Fruit fly (Drosophila melanogaster) whole organism, embryonic: ENCODE data around the gene meep.

Experiments used
- CG10366 ChIP-seq: fragments of 200-800 bp; sonication (Bioruptor generic); IDR thresholded peaks from 2 replicates; pipeline ENCODE4 v1.3.6; 2022; ENCODE audit warnings: missing biosample characterization, missing genetic modification characterization
- CG10462 ChIP-seq: fragments of 200-800 bp; sonication (Bioruptor generic); optimal IDR thresholded peaks from 2 replicates; lab custom pipeline; 2016; ENCODE audit warnings: missing biosample characterization, missing genetic modification characterization
- CG10543 ChIP-seq: fragments of 200-800 bp; sonication (Bioruptor generic); optimal IDR thresholded peaks from 3 replicates; lab custom pipeline; 2017; ENCODE audit warnings: missing biosample characterization, mild to moderate bottlenecking, missing genetic modification characterization, moderate library complexity
- CG11093 ChIP-seq: fragments of 200-800 bp; sonication (Bioruptor generic); IDR thresholded peaks from 3 replicates; pipeline ENCODE4 v1.3.6; 2022; ENCODE audit warnings: missing biosample characterization, missing genetic modification characterization
- CG11456 ChIP-seq: fragments of 200-800 bp; sonication (Bioruptor generic); IDR thresholded peaks from 3 replicates; pipeline ENCODE4 v1.3.6; 2022; ENCODE audit warnings: missing biosample characterization, missing genetic modification characterization
- CG15696 ChIP-seq: fragments of 200-800 bp; sonication (Bioruptor generic); optimal IDR thresholded peaks from 2 replicates; lab custom pipeline; 2019; ENCODE audit warnings: missing biosample characterization, mild to moderate bottlenecking, missing genetic modification characterization, moderate library complexity
- CG16863 ChIP-seq: fragments of 200-800 bp; sonication (Bioruptor generic); optimal IDR thresholded peaks from 3 replicates; lab custom pipeline; 2016; ENCODE audit warnings: missing biosample characterization, missing genetic modification characterization
- CG31365 ChIP-seq: fragments of 200-800 bp; sonication (Bioruptor generic); optimal IDR thresholded peaks from 2 replicates; lab custom pipeline; 2018; ENCODE audit warnings: missing biosample characterization, mild to moderate bottlenecking, missing genetic modification characterization
- CG3163 ChIP-seq: fragments of 200-800 bp; sonication (Bioruptor generic); optimal IDR thresholded peaks from 3 replicates; lab custom pipeline; 2016; ENCODE audit warnings: missing biosample characterization, missing genetic modification characterization
- CG7839 ChIP-seq: fragments of 200-800 bp; sonication (Bioruptor generic); optimal IDR thresholded peaks from 3 replicates; lab custom pipeline; 2018; ENCODE audit warnings: missing biosample characterization, mild to moderate bottlenecking, missing genetic modification characterization, moderate library complexity
- CG8089 ChIP-seq: fragments of 200-800 bp; sonication (Bioruptor generic); optimal IDR thresholded peaks from 3 replicates; lab custom pipeline; 2016; ENCODE audit warnings: missing biosample characterization, missing genetic modification characterization
- CG8388 ChIP-seq: fragments of 200-800 bp; sonication (Bioruptor generic); optimal IDR thresholded peaks from 2 replicates; lab custom pipeline; 2019; ENCODE audit warnings: missing biosample characterization, mild to moderate bottlenecking, missing genetic modification characterization, moderate library complexity
- CHES-1-like ChIP-seq: fragments of 200-800 bp; sonication (Bioruptor generic); optimal IDR thresholded peaks from 2 replicates; lab custom pipeline; 2016; ENCODE audit warnings: missing biosample characterization, missing genetic modification characterization
- Doc3 ChIP-seq: fragments of 200-800 bp; sonication (Bioruptor generic); IDR thresholded peaks from 3 replicates; pipeline ENCODE4 v1.3.6; 2022; ENCODE audit warnings: missing biosample characterization, missing genetic modification characterization; ENCODE audit not compliant: partially characterized antibody
- Dref ChIP-seq: fragments of 200-800 bp; sonication (Bioruptor generic); IDR thresholded peaks from 2 replicates; pipeline ENCODE4 v1.3.6; 2022; ENCODE audit warnings: missing biosample characterization, missing genetic modification characterization
- E2f1 ChIP-seq: fragments of 200-800 bp; sonication (Bioruptor generic); IDR thresholded peaks from 2 replicates; pipeline ENCODE4 v1.3.6; 2022; ENCODE audit warnings: missing biosample characterization, missing genetic modification characterization
- Elba2 ChIP-seq: fragments of 200-800 bp; sonication (Bioruptor generic); optimal IDR thresholded peaks from 3 replicates; lab custom pipeline; 2016; ENCODE audit warnings: missing biosample characterization, missing genetic modification characterization
- Ets97D ChIP-seq: fragments of 200-800 bp; sonication (Bioruptor generic); optimal IDR thresholded peaks from 3 replicates; lab custom pipeline; 2016; ENCODE audit warnings: missing biosample characterization, missing genetic modification characterization
- HmgZ ChIP-seq: fragments of 200-800 bp; sonication (Bioruptor generic); optimal IDR thresholded peaks from 2 replicates; lab custom pipeline; 2018; ENCODE audit warnings: missing biosample characterization, mild to moderate bottlenecking, missing genetic modification characterization
- Hr78 ChIP-seq, 2 experiments: fragments of 200-800 bp in 1 of 2; fragments of >200 bp in 1 of 2; sonication (Bioruptor generic) in 1 of 2; optimal IDR thresholded peaks; 2 replicates each; lab custom pipeline; 2017 to 2019; ENCODE audit warnings: missing biosample characterization in 2 of 2, missing genetic modification characterization in 2 of 2, mild to moderate bottlenecking in 1 of 2, moderate library complexity in 1 of 2
- MTF-1 ChIP-seq: fragments of 200-800 bp; sonication (Bioruptor generic); optimal IDR thresholded peaks from 2 replicates; lab custom pipeline; 2018; ENCODE audit warnings: missing biosample characterization, mild to moderate bottlenecking, missing genetic modification characterization, borderline replicate concordance
- Med ChIP-seq: fragments of 200-800 bp; sonication (Bioruptor generic); peaks from one replicate; lab custom pipeline; 2016; ENCODE audit warnings: missing biosample characterization, missing genetic modification characterization, mild to moderate bottlenecking, inconsistent platforms, moderate library complexity
- Mrtf ChIP-seq: fragments of 200-800 bp; sonication (Bioruptor generic); IDR thresholded peaks from 3 replicates; pipeline ENCODE4 v1.3.6; 2022; ENCODE audit warnings: missing biosample characterization, missing genetic modification characterization
- NC2α ChIP-seq: fragments of 200-800 bp; sonication (Bioruptor generic); optimal IDR thresholded peaks from 2 replicates; lab custom pipeline; 2016; ENCODE audit warnings: missing biosample characterization, missing genetic modification characterization
- Oaz ChIP-seq: fragments of 200-800 bp; sonication (Bioruptor generic); IDR thresholded peaks from 2 replicates; pipeline ENCODE4 v1.3.6; 2022; ENCODE audit warnings: missing biosample characterization, missing genetic modification characterization
- aop ChIP-seq: fragments of 200-800 bp; sonication (Bioruptor generic); IDR thresholded peaks from 2 replicates; pipeline ENCODE4 v1.3.6; 2022; ENCODE audit warnings: missing biosample characterization, missing genetic modification characterization
- bigmax ChIP-seq: fragments of 200-800 bp; sonication (Bioruptor generic); optimal IDR thresholded peaks from 2 replicates; lab custom pipeline; 2018; ENCODE audit warnings: missing biosample characterization, mild to moderate bottlenecking, missing genetic modification characterization
- br ChIP-seq: fragments of >200 bp; optimal IDR thresholded peaks from 2 replicates; lab custom pipeline; 2017
- chm ChIP-seq: fragments of 200-800 bp; sonication (Bioruptor generic); IDR thresholded peaks from 2 replicates; pipeline ENCODE4 v1.3.6; 2022; ENCODE audit warnings: missing biosample characterization, missing genetic modification characterization
- dmrt11E ChIP-seq: fragments of 200-800 bp; sonication (Bioruptor generic); optimal IDR thresholded peaks from 3 replicates; lab custom pipeline; 2018; ENCODE audit warnings: missing biosample characterization, mild to moderate bottlenecking, missing genetic modification characterization, moderate library complexity
- dpn ChIP-seq, 2 experiments: fragments of 200-800 bp; sonication (Bioruptor generic); optimal IDR thresholded peaks; 3 replicates each; lab custom pipeline; 2016; ENCODE audit warnings: missing biosample characterization in 2 of 2, missing genetic modification characterization in 2 of 2
- exex ChIP-seq: fragments of 200-800 bp; sonication (Bioruptor generic); optimal IDR thresholded peaks from 4 replicates; lab custom pipeline; 2018; ENCODE audit warnings: missing biosample characterization, mild to moderate bottlenecking, missing genetic modification characterization, moderate library complexity
- gcm ChIP-seq: fragments of 200-800 bp; sonication (Bioruptor generic); optimal IDR thresholded peaks from 2 replicates; lab custom pipeline; 2019; ENCODE audit warnings: missing biosample characterization, mild to moderate bottlenecking, missing genetic modification characterization, moderate library complexity
- gcm2 ChIP-seq: fragments of 200-800 bp; sonication (Bioruptor generic); optimal IDR thresholded peaks from 2 replicates; lab custom pipeline; 2016; ENCODE audit warnings: missing biosample characterization, missing genetic modification characterization
- gsb ChIP-seq: fragments of 200-800 bp; sonication (Bioruptor generic); IDR thresholded peaks from 2 replicates; pipeline ENCODE4 v1.3.6; 2022; ENCODE audit warnings: missing biosample characterization, missing genetic modification characterization
- inv ChIP-seq: fragments of 200-800 bp; sonication (Bioruptor generic); IDR thresholded peaks from 2 replicates; pipeline ENCODE4 v1.3.6; 2022; ENCODE audit warnings: missing biosample characterization, missing genetic modification characterization; ENCODE audit not compliant: partially characterized antibody
- p53 ChIP-seq: fragments of 200-800 bp; sonication (Bioruptor generic); optimal IDR thresholded peaks from 2 replicates; lab custom pipeline; 2016; ENCODE audit warnings: missing biosample characterization, missing genetic modification characterization
- pan ChIP-seq, 4 experiments: fragments of >200 bp in 3 of 4; fragments of 200-800 bp in 1 of 4; sonication (Bioruptor generic) in 1 of 4; optimal IDR thresholded peaks in 3 of 4; IDR thresholded peaks in 1 of 4; 2 replicates each; pipeline versions ENCODE4 v1.3.6 to Lab custom; 2017 to 2022; ENCODE audit warnings: missing biosample characterization in 2 of 4, missing genetic modification characterization in 2 of 4, mixed read lengths in 1 of 4
- pros ChIP-seq: fragments of 200-800 bp; sonication (Bioruptor generic); optimal IDR thresholded peaks from 3 replicates; lab custom pipeline; 2019; ENCODE audit warnings: missing biosample characterization, mild to moderate bottlenecking, missing genetic modification characterization, moderate library complexity
- shn ChIP-seq: fragments of 200-800 bp; sonication (Bioruptor generic); optimal IDR thresholded peaks from 3 replicates; lab custom pipeline; 2016; ENCODE audit warnings: missing biosample characterization, missing genetic modification characterization
- slbo ChIP-seq: fragments of 200-800 bp; sonication (Bioruptor generic); IDR thresholded peaks from 2 replicates; pipeline ENCODE4 v1.3.6; 2022; ENCODE audit warnings: missing biosample characterization, missing genetic modification characterization
- sqz ChIP-seq: fragments of 200-800 bp; sonication (Bioruptor generic); optimal IDR thresholded peaks from 3 replicates; lab custom pipeline; 2018; ENCODE audit warnings: missing biosample characterization, mild to moderate bottlenecking, missing genetic modification characterization
- trh ChIP-seq: fragments of 200-800 bp; sonication (Bioruptor generic); optimal IDR thresholded peaks from 2 replicates; lab custom pipeline; 2016; ENCODE audit warnings: missing biosample characterization, missing genetic modification characterization
- tup ChIP-seq: fragments of 200-800 bp; sonication (Bioruptor generic); optimal IDR thresholded peaks from 2 replicates; lab custom pipeline; 2016; ENCODE audit warnings: missing biosample characterization, mild to moderate bottlenecking, missing genetic modification characterization, moderate library complexity
- twi ChIP-seq: fragments of 200-800 bp; optimal IDR thresholded peaks from 2 replicates; lab custom pipeline; 2019; ENCODE audit warnings: missing biosample characterization, mild to moderate bottlenecking, missing genetic modification characterization, moderate library complexity
- tx ChIP-seq: fragments of 200-800 bp; sonication (Bioruptor generic); optimal IDR thresholded peaks from 2 replicates; lab custom pipeline; 2016; ENCODE audit warnings: missing biosample characterization, missing genetic modification characterization
- unpg ChIP-seq: fragments of 200-800 bp; sonication (Bioruptor generic); optimal IDR thresholded peaks from 3 replicates; lab custom pipeline; 2018; ENCODE audit warnings: missing biosample characterization, mild to moderate bottlenecking, missing genetic modification characterization, moderate library complexity
- zen2 ChIP-seq: fragments of 200-800 bp; sonication (Bioruptor generic); IDR thresholded peaks from 3 replicates; pipeline ENCODE4 v1.3.6; 2022; ENCODE audit warnings: missing biosample characterization, missing genetic modification characterization; ENCODE audit not compliant: partially characterized antibody
- zf30C ChIP-seq: fragments of 200-800 bp; sonication (Bioruptor generic); optimal IDR thresholded peaks from 3 replicates; lab custom pipeline; 2018; ENCODE audit warnings: missing biosample characterization, mild to moderate bottlenecking, missing genetic modification characterization

Gene meep

DNA sequence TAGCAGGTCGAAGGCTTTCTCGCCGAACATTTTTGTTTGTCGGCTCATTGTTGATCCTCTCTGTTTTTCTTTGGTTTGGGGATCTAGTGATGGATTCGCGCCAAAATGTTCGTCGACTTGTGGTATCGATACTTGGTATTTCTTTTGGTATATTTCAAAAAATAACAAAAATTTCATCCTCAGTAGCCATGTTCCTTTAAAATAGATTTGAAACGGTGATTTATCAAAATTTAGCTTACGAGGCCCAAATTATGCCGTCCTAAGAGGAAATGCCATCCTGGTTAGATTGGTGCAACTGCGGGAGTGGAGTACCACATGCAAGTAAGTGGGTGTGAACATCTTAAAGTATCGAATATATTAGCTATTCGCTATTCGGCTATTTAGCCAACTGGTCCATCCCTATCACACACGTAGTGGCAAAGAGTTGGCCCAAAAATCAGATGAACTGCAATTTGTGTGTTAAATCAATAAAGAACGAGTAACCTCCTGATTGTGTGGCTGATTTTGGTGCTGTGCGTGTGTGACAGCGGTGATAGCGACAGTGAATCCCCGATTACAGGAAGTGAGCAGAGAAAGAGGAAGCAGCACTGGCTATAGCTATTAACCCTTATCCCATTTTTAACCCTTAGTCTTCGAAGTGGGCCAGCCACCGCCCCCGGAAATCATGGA lies 44.9 kb upstream of the meep start, which contains the start of the genes Psf1 and Sac1 (continued):
- TF ChIP-seq Hr78 (GFP tag; optimal IDR thresholded peaks at IDR 0.05; lab: Kevin White, UChicago) (no peak), dpn (GFP tag; optimal IDR thresholded peaks at IDR 0.05; lab: Kevin White, UChicago) (peak; percentile 37 to 59), p53 (GFP tag; lab: Kevin White, UChicago) (peak; percentile 17), exex (no peak), Oaz (GFP tag; lab: Robert Waterston, UW) (no peak), Elba2 (GFP tag; lab: Kevin White, UChicago) (no peak), CG11456 (GFP tag; lab: Robert Waterston, UW) (peak; percentile 34; the same call in 1 of the 3 replicates), br (lab: Kevin White, UChicago) (no peak), chm (GFP tag; lab: Robert Waterston, UW) (no peak), Med (GFP tag; lab: Kevin White, UChicago) (peak; percentile 88), HmgZ (tag; lab: Kevin White, UChicago) (peak; percentile 45), gsb (GFP tag; lab: Robert Waterston, UW) (no peak), Doc3 (peak; percentile 91), trh (GFP tag; lab: Kevin White, UChicago) (no peak), CG15696 (tag; lab: Kevin White, UChicago) (peak; percentile 46), CG10366 (GFP tag; lab: Robert Waterston, UW) (peak; percentile 44; the same call in 1 of the 2 replicates), zen2 (peak; percentile 53; the same call in 1 of the 3 replicates), shn (peak; percentile 62), Mrtf (GFP tag; lab: Robert Waterston, UW) (no peak), gcm2 (GFP tag; lab: Kevin White, UChicago) (no peak), CG11093 (no peak), pan (optimal IDR thresholded peaks at IDR 0.05; lab: Kevin White, UChicago) (no peak), pan (GFP tag; optimal IDR thresholded peaks at IDR 0.05 in 1 of 2, IDR thresholded peaks at IDR 0.05 in 1 of 2) (peak in 1 of 2 experiments; percentile 13), tup (no peak), NC2α (GFP tag; lab: Kevin White, UChicago) (no peak), bigmax (GFP tag; lab: Kevin White, UChicago) (no peak), aop (GFP tag; lab: Robert Waterston, UW) (no peak), dmrt11E (tag; lab: Kevin White, UChicago) (peak; percentile 40), CG16863 (peak; percentile 93), inv (GFP tag; lab: Robert Waterston, UW) (peak; percentile 85), CG10543 (GFP tag; lab: Kevin White, UChicago) (no peak), unpg (GFP tag; lab: Kevin White, UChicago) (no peak), twi (tag; lab: Kevin White, UChicago) (no peak), CG7839 (tag; lab: Kevin White, UChicago) (peak; percentile 36), zf30C (GFP tag; lab: Kevin White, UChicago) (no peak), sqz (no peak), E2f1 (GFP tag; lab: Robert Waterston, UW) (peak; percentile 62), CG10462 (GFP tag; lab: Kevin White, UChicago) (no peak), CG3163 (GFP tag; lab: Kevin White, UChicago) (peak; percentile 32), Dref (peak; percentile 57), pros (no peak), CG31365 (no peak), tx (GFP tag; lab: Kevin White, UChicago) (peak; percentile 62), gcm (GFP tag; lab: Kevin White, UChicago) (no peak), slbo (GFP tag; lab: Robert Waterston, UW) (peak; percentile 64), CG8388 (GFP tag; lab: Kevin White, UChicago) (peak; percentile 4), MTF-1 (no peak), CG8089 (GFP tag; lab: Kevin White, UChicago) (peak; percentile 38), CHES-1-like (GFP tag; lab: Kevin White, UChicago) (peak; percentile 66), Ets97D (peak; percentile 74)
